Worm (Caenorhabditis elegans) whole organism, L1 larva: ENCODE data around the gene C16C8.4.

Experiments
- elt-3 ChIP-seq, 6 experiments: fragments of 150-350 bp in 1 of 6; sonication (generic microtip); optimal IDR thresholded peaks; 2 replicates each; lab custom pipeline; 2017 to 2018; ENCODE audit warnings: missing biosample characterization in 6 of 6, missing genetic modification characterization in 6 of 6, inconsistent platforms in 1 of 6
- ets-5 ChIP-seq: fragments of 200-800 bp; sonication (Bioruptor generic); IDR thresholded peaks from 2 replicates; pipeline ENCODE4 v1.3.6; 2022; ENCODE audit warnings: missing genetic modification characterization, missing compliant biosample characterization
- fos-1 ChIP-seq: fragments of 150-350 bp; optimal IDR thresholded peaks from 2 replicates; lab custom pipeline; 2014; ENCODE audit warnings: missing biosample characterization, missing genetic modification characterization
- lin-13 ChIP-seq: fragments of 150-350 bp; optimal IDR thresholded peaks from 2 replicates; lab custom pipeline; 2014; ENCODE audit warnings: missing biosample characterization, missing genetic modification reagents, missing genetic modification characterization
- lin-14 ChIP-seq: fragments of 200-800 bp; sonication (Bioruptor generic); optimal IDR thresholded peaks from 2 replicates; lab custom pipeline; 2018; ENCODE audit warnings: mild to moderate bottlenecking, missing genetic modification characterization, moderate library complexity, missing compliant biosample characterization
- mdl-1 ChIP-seq, 2 experiments: fragments of 150-350 bp; optimal IDR thresholded peaks; 2 replicates each; lab custom pipeline; 2014 to 2017; ENCODE audit warnings: missing biosample characterization in 2 of 2, missing genetic modification characterization in 2 of 2, inconsistent platforms in 1 of 2
- nhr-11 ChIP-seq: fragments of 150-350 bp; optimal IDR thresholded peaks from 2 replicates; lab custom pipeline; 2014; ENCODE audit warnings: missing biosample characterization, missing genetic modification characterization
- pqm-1 ChIP-seq: sonication (generic microtip); optimal IDR thresholded peaks from 3 replicates; lab custom pipeline; 2017; ENCODE audit warnings: missing biosample characterization, missing genetic modification characterization
- snpc-4 ChIP-seq: fragments of 150-350 bp; optimal IDR thresholded peaks from 2 replicates; lab custom pipeline; 2014; ENCODE audit warnings: missing biosample characterization, missing genetic modification characterization
- sox-4 ChIP-seq: sonication (generic microtip); optimal IDR thresholded peaks from 2 replicates; lab custom pipeline; 2016; ENCODE audit warnings: missing genetic modification characterization, missing compliant biosample characterization
- tbx-2 ChIP-seq: sonication (generic microtip); optimal IDR thresholded peaks from 2 replicates; lab custom pipeline; 2016; ENCODE audit warnings: missing genetic modification characterization, missing compliant biosample characterization
- ztf-11 ChIP-seq, 2 experiments: sonication (generic microtip); optimal IDR thresholded peaks; 2 replicates each; lab custom pipeline; 2016 to 2017; ENCODE audit warnings: missing genetic modification characterization in 2 of 2, missing biosample characterization in 1 of 2, missing compliant biosample characterization in 1 of 2
- ztf-4 ChIP-seq: fragments of 150-350 bp; optimal IDR thresholded peaks from 2 replicates; lab custom pipeline; 2014; ENCODE audit warnings: missing biosample characterization, missing genetic modification characterization

- TF ChIP-seq snpc-4 (tag; lab: Kevin White, UChicago) (no peak), nhr-11 (tag; lab: Kevin White, UChicago) (no peak), fos-1 (no peak), sox-4 (tag; lab: Kevin White, UChicago) (no peak), ztf-4 (tag; lab: Kevin White, UChicago) (no peak), elt-3 (tag; optimal IDR thresholded peaks at IDR 0.05; lab: Kevin White, UChicago) (no peak), ztf-11 (tag; optimal IDR thresholded peaks at IDR 0.05; lab: Kevin White, UChicago) (no peak), mdl-1 (tag; optimal IDR thresholded peaks at IDR 0.05; lab: Kevin White, UChicago) (no peak), ets-5 (GFP tag; lab: Robert Waterston, UW) (no peak), lin-13 (GFP tag; lab: Kevin White, UChicago) (no peak), tbx-2 (tag; lab: Kevin White, UChicago) (no peak), pqm-1 (tag; lab: Kevin White, UChicago) (no peak), lin-14 (GFP tag; lab: Kevin White, UChicago) (no peak)
These were observed 14.8 kb downstream of the C16C8.4 start, which contains the start of gene C16C8.18 for ce11 chrII:3429400-3429799.
